Fruit fly (Drosophila melanogaster) whole organism, embryonic: ENCODE data around the gene CG4133.
A peak's percentile ranks its signal among the peaks of the same experiment; 100 is the strongest.

Experiments used
- Abd-B ChIP-seq: fragments of 200-800 bp; sonication (Bioruptor generic); optimal IDR thresholded peaks from 2 replicates; lab custom pipeline; 2018; ENCODE audit warnings: missing biosample characterization, mild to moderate bottlenecking, missing genetic modification characterization, moderate library complexity
- C15 ChIP-seq: fragments of 200-800 bp; sonication (Bioruptor generic); IDR thresholded peaks from 3 replicates; pipeline ENCODE4 v1.3.6; 2022; ENCODE audit warnings: missing biosample characterization, missing genetic modification characterization
- CG10209 ChIP-seq: fragments of 200-800 bp; sonication (Bioruptor generic); optimal IDR thresholded peaks from 3 replicates; lab custom pipeline; 2017; ENCODE audit warnings: missing biosample characterization, mild to moderate bottlenecking, missing genetic modification characterization, missing genetic modification reagents
- CG10267 ChIP-seq: fragments of 200-800 bp; sonication (Bioruptor generic); optimal IDR thresholded peaks from 2 replicates; lab custom pipeline; 2018; ENCODE audit warnings: missing biosample characterization, mild to moderate bottlenecking, missing genetic modification characterization, moderate library complexity
- CG10979 ChIP-seq: fragments of 200-800 bp; sonication (Bioruptor generic); optimal IDR thresholded peaks from 2 replicates; lab custom pipeline; 2018; ENCODE audit warnings: missing biosample characterization, mild to moderate bottlenecking, missing genetic modification characterization, moderate library complexity
- CG11560 ChIP-seq: fragments of 200-800 bp; sonication (Bioruptor generic); IDR thresholded peaks from 3 replicates; pipeline ENCODE4 v1.3.6; 2022; ENCODE audit warnings: missing biosample characterization, missing genetic modification characterization
- CG12391 ChIP-seq: fragments of 200-800 bp; sonication (Bioruptor generic); optimal IDR thresholded peaks from 3 replicates; lab custom pipeline; 2018; ENCODE audit warnings: missing biosample characterization, mild to moderate bottlenecking, missing genetic modification characterization, moderate library complexity
- CG13424 ChIP-seq: fragments of 200-800 bp; sonication (Bioruptor generic); optimal IDR thresholded peaks from 2 replicates; lab custom pipeline; 2019; ENCODE audit warnings: missing biosample characterization, mild to moderate bottlenecking, missing genetic modification characterization, moderate library complexity
- CG14965 ChIP-seq: fragments of 200-800 bp; sonication (Bioruptor generic); optimal IDR thresholded peaks from 2 replicates; lab custom pipeline; 2016; ENCODE audit warnings: missing biosample characterization, missing genetic modification characterization, borderline replicate concordance
- CG16813 ChIP-seq: fragments of 200-800 bp; sonication (Bioruptor generic); IDR thresholded peaks from 3 replicates; pipeline ENCODE4 v1.3.6; 2022; ENCODE audit warnings: missing biosample characterization, missing genetic modification characterization; ENCODE audit not compliant: partially characterized antibody
- CG18262 ChIP-seq: fragments of 200-800 bp; optimal IDR thresholded peaks from 3 replicates; lab custom pipeline; 2019; ENCODE audit warnings: missing biosample characterization, mild to moderate bottlenecking, missing genetic modification characterization, moderate library complexity
- CG18599 ChIP-seq: fragments of 200-800 bp; sonication (Bioruptor generic); optimal IDR thresholded peaks from 3 replicates; lab custom pipeline; 2017; ENCODE audit warnings: missing biosample characterization, missing genetic modification characterization, mild to moderate bottlenecking, moderate library complexity, missing genetic modification reagents
- CG2202 ChIP-seq: fragments of 200-800 bp; sonication (Bioruptor generic); optimal IDR thresholded peaks from 2 replicates; lab custom pipeline; 2018; ENCODE audit warnings: missing biosample characterization, mild to moderate bottlenecking, missing genetic modification characterization
- CG2678 ChIP-seq: fragments of 200-800 bp; sonication (Bioruptor generic); optimal IDR thresholded peaks from 3 replicates; lab custom pipeline; 2019; ENCODE audit warnings: missing biosample characterization, mild to moderate bottlenecking, missing genetic modification characterization, moderate library complexity
- CG2712 ChIP-seq: fragments of 200-800 bp; optimal IDR thresholded peaks from 3 replicates; lab custom pipeline; 2019; ENCODE audit warnings: missing biosample characterization, mild to moderate bottlenecking, missing genetic modification characterization, moderate library complexity
- CG30020 ChIP-seq: fragments of 200-800 bp; optimal IDR thresholded peaks from 2 replicates; lab custom pipeline; 2019; ENCODE audit warnings: missing biosample characterization, mild to moderate bottlenecking, missing genetic modification characterization, moderate library complexity
- CG30431 ChIP-seq: fragments of 200-800 bp; sonication (Bioruptor generic); optimal IDR thresholded peaks from 2 replicates; lab custom pipeline; 2017; ENCODE audit warnings: missing biosample characterization, missing genetic modification characterization
- CG4820 ChIP-seq: fragments of 200-800 bp; sonication (Bioruptor generic); optimal IDR thresholded peaks from 3 replicates; lab custom pipeline; 2016; ENCODE audit warnings: missing biosample characterization, missing genetic modification characterization
- CG8281 ChIP-seq: fragments of 200-800 bp; sonication (Bioruptor generic); optimal IDR thresholded peaks from 2 replicates; lab custom pipeline; 2018; ENCODE audit warnings: missing biosample characterization, mild to moderate bottlenecking, missing genetic modification characterization, moderate library complexity
- CG8924 ChIP-seq: fragments of 200-800 bp; optimal IDR thresholded peaks from 3 replicates; lab custom pipeline; 2019; ENCODE audit warnings: missing biosample characterization, mild to moderate bottlenecking, missing genetic modification characterization, moderate library complexity
- CG9727 ChIP-seq: fragments of 200-800 bp; sonication (Bioruptor generic); optimal IDR thresholded peaks from 3 replicates; lab custom pipeline; 2017; ENCODE audit warnings: missing biosample characterization, mild to moderate bottlenecking, missing genetic modification characterization
- D19A ChIP-seq: fragments of 200-800 bp; optimal IDR thresholded peaks from 3 replicates; lab custom pipeline; 2019; ENCODE audit warnings: missing biosample characterization, mild to moderate bottlenecking, missing genetic modification characterization, moderate library complexity
- Dek ChIP-seq: fragments of 200-800 bp; sonication (Bioruptor generic); optimal IDR thresholded peaks from 3 replicates; lab custom pipeline; 2019; ENCODE audit warnings: missing biosample characterization, mild to moderate bottlenecking, missing genetic modification characterization, moderate library complexity
- GATAe ChIP-seq: fragments of 200-800 bp; sonication (Bioruptor generic); conservative IDR thresholded peaks from 2 replicates; pipeline ENCODE4 v1.3.6; 2022; ENCODE audit warnings: missing biosample characterization, missing genetic modification characterization
- Kr ChIP-seq: fragments of 200-800 bp; sonication (Bioruptor generic); optimal IDR thresholded peaks from 2 replicates; lab custom pipeline; 2017; ENCODE audit warnings: missing biosample characterization, mild to moderate bottlenecking, missing genetic modification characterization
- Oli ChIP-seq: fragments of 200-800 bp; sonication (Bioruptor generic); optimal IDR thresholded peaks from 2 replicates; lab custom pipeline; 2018; ENCODE audit warnings: missing biosample characterization, mild to moderate bottlenecking, missing genetic modification characterization, moderate library complexity
- Trl ChIP-seq, 3 experiments: fragments of >200 bp in 2 of 3; fragments of 200-800 bp in 1 of 3; sonication (Bioruptor generic) in 1 of 3; optimal IDR thresholded peaks; 2 replicates in 1 of 3; 3 replicates in 2 of 3; lab custom pipeline; 2016 to 2017; ENCODE audit warnings: missing biosample characterization in 1 of 3, missing genetic modification characterization in 1 of 3
- Xbp1 ChIP-seq: fragments of 200-800 bp; sonication (Bioruptor generic); optimal IDR thresholded peaks from 3 replicates; lab custom pipeline; 2016; ENCODE audit warnings: missing biosample characterization, mild to moderate bottlenecking, missing genetic modification characterization
- az2 ChIP-seq: fragments of 200-800 bp; sonication (Bioruptor generic); optimal IDR thresholded peaks from 3 replicates; lab custom pipeline; 2016; ENCODE audit warnings: missing biosample characterization, missing genetic modification characterization
- bsh ChIP-seq, 2 experiments: fragments of 200-800 bp; sonication (Bioruptor generic); optimal IDR thresholded peaks; 2 replicates each; lab custom pipeline; 2017 to 2018; ENCODE audit warnings: mild to moderate bottlenecking in 2 of 2, missing biosample characterization in 2 of 2, missing genetic modification characterization in 2 of 2, moderate library complexity in 1 of 2
- btn ChIP-seq: fragments of 200-800 bp; sonication (Bioruptor generic); optimal IDR thresholded peaks from 2 replicates; lab custom pipeline; 2016; ENCODE audit warnings: missing biosample characterization, missing genetic modification characterization
- cas ChIP-seq: fragments of 200-800 bp; sonication (Bioruptor generic); IDR thresholded peaks from 2 replicates; pipeline ENCODE4 v1.3.6; 2022; ENCODE audit warnings: missing biosample characterization, missing genetic modification characterization
- dpn ChIP-seq, 2 experiments: fragments of 200-800 bp; sonication (Bioruptor generic); optimal IDR thresholded peaks; 3 replicates each; lab custom pipeline; 2016; ENCODE audit warnings: missing biosample characterization in 2 of 2, missing genetic modification characterization in 2 of 2
- esg ChIP-seq: fragments of 200-800 bp; sonication (Bioruptor generic); conservative IDR thresholded peaks from 2 replicates; pipeline ENCODE4 v1.3.6; 2022; ENCODE audit warnings: missing biosample characterization, missing genetic modification characterization
- grn ChIP-seq: fragments of 200-800 bp; sonication (Bioruptor generic); optimal IDR thresholded peaks from 3 replicates; lab custom pipeline; 2017; ENCODE audit warnings: missing biosample characterization, missing genetic modification characterization
- jing ChIP-seq: fragments of 200-800 bp; sonication (Bioruptor generic); optimal IDR thresholded peaks from 2 replicates; lab custom pipeline; 2018; ENCODE audit warnings: missing biosample characterization, mild to moderate bottlenecking, missing genetic modification characterization
- kay ChIP-seq: fragments of 200-800 bp; sonication (Bioruptor generic); optimal IDR thresholded peaks from 2 replicates; lab custom pipeline; 2016; ENCODE audit warnings: missing biosample characterization, missing genetic modification characterization
- lbe ChIP-seq: fragments of 200-800 bp; sonication (Bioruptor generic); optimal IDR thresholded peaks from 2 replicates; lab custom pipeline; 2016; ENCODE audit warnings: missing biosample characterization, mild to moderate bottlenecking, missing genetic modification characterization
- pho ChIP-seq: fragments of 200-800 bp; sonication (Bioruptor generic); optimal IDR thresholded peaks from 2 replicates; lab custom pipeline; 2016; ENCODE audit warnings: missing biosample characterization, missing genetic modification characterization
- psq ChIP-seq: fragments of 200-800 bp; sonication (Bioruptor generic); optimal IDR thresholded peaks from 2 replicates; lab custom pipeline; 2017; ENCODE audit warnings: missing biosample characterization, missing genetic modification characterization
- ro ChIP-seq: fragments of 200-800 bp; sonication (Bioruptor generic); IDR thresholded peaks from 2 replicates; pipeline ENCODE4 v1.3.6; 2022; ENCODE audit warnings: missing biosample characterization, missing genetic modification characterization
- sc ChIP-seq, 3 experiments: fragments of >200 bp in 2 of 3; fragments of 200-800 bp in 1 of 3; sonication (Bioruptor generic) in 1 of 3; optimal IDR thresholded peaks; 2 replicates in 2 of 3; 3 replicates in 1 of 3; lab custom pipeline; 2017; ENCODE audit warnings: mild to moderate bottlenecking in 1 of 3, missing biosample characterization in 1 of 3, missing genetic modification characterization in 1 of 3, missing genetic modification reagents in 1 of 3
- sr ChIP-seq: fragments of 200-800 bp; sonication (Bioruptor generic); IDR thresholded peaks from 3 replicates; pipeline ENCODE4 v1.3.6; 2022; ENCODE audit warnings: missing biosample characterization, missing genetic modification characterization
- stwl ChIP-seq: fragments of 200-800 bp; sonication (Bioruptor generic); optimal IDR thresholded peaks from 3 replicates; lab custom pipeline; 2018; ENCODE audit warnings: missing biosample characterization, mild to moderate bottlenecking, missing genetic modification characterization, moderate library complexity
- trem ChIP-seq: fragments of 200-800 bp; optimal IDR thresholded peaks from 3 replicates; lab custom pipeline; 2019; ENCODE audit warnings: missing biosample characterization, mild to moderate bottlenecking, missing genetic modification characterization, moderate library complexity
- unpg ChIP-seq: fragments of 200-800 bp; sonication (Bioruptor generic); optimal IDR thresholded peaks from 3 replicates; lab custom pipeline; 2018; ENCODE audit warnings: missing biosample characterization, mild to moderate bottlenecking, missing genetic modification characterization, moderate library complexity
- zen ChIP-seq: fragments of 200-800 bp; sonication (Bioruptor generic); optimal IDR thresholded peaks from 3 replicates; lab custom pipeline; 2018; ENCODE audit warnings: missing biosample characterization, mild to moderate bottlenecking, missing genetic modification characterization, moderate library complexity

CG4133 gene

DNA sequence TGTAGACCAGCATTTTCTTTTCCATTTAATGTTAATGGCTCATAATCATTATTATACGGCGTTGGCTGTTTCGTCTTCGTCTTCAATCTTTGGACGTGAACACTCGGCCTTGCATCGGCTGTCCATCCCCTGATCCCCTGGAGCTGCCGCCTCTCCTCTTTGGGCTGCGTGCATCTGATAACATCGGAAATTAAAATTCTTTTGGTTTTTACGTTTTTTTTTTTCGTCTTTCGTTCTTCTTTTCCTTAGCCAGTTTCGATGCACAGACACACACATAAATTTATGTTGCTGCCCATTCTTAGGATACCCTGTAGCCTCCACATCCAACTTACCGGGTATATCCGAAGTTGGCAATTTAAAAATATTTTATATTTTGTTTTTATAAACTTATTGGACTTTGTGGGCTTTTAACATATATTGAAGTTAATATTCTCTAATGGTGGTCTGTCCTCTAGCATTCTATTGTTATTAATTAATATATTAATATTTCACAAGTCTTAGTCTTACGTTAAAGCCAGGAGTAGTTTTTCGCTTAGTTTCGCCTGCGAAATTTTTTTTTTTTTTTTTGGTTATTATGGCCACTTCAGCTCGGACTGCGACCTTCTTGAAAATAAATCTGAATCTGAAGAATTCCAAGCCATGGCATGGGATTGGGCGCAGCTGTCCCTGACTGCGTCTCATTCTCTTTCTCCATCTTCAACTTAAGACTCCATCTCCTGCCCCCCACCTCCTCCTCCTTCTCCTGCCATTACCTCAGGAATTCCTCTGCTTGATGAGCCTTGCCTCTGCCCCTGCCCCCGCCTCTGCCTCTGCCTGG lies 14.5 kb upstream of the CG4133 start (continued):
- TF ChIP-seq CG12391 (tag; lab: Kevin White, UChicago) (peak; percentile 74), CG18599 (GFP tag; lab: Kevin White, UChicago) (no peak), zen (tag; lab: Kevin White, UChicago) (peak; percentile 41), Dek (tag; lab: Kevin White, UChicago) (no peak), CG10209 (GFP tag; lab: Kevin White, UChicago) (peak; percentile 37), Abd-B (GFP tag; lab: Kevin White, UChicago) (peak; percentile 9), D19A (tag; lab: Kevin White, UChicago) (peak; percentile 88), CG11560 (tag; lab: Robert Waterston, UW) (no peak), CG30020 (tag; lab: Kevin White, UChicago) (peak; percentile 24), CG4820 (peak; percentile 1), pho (no peak), CG18262 (tag; lab: Kevin White, UChicago) (peak; percentile 89), stwl (tag; lab: Kevin White, UChicago) (peak; percentile 21), CG16813 (no peak), bsh (GFP tag; optimal IDR thresholded peaks at IDR 0.05; lab: Kevin White, UChicago) (peak; percentile 71 to 85), CG10979 (tag; lab: Kevin White, UChicago) (peak; percentile 88), Trl (optimal IDR thresholded peaks at IDR 0.05; lab: Kevin White, UChicago) (no peak), Trl (GFP tag; optimal IDR thresholded peaks at IDR 0.05; lab: Kevin White, UChicago) (no peak), ro (no peak), C15 (GFP tag; lab: Robert Waterston, UW) (no peak), CG13424 (tag; lab: Kevin White, UChicago) (peak; percentile 43), CG14965 (no peak), btn (no peak), CG9727 (GFP tag; lab: Kevin White, UChicago) (peak; percentile 85), CG8924 (peak; percentile 67), az2 (GFP tag; lab: Kevin White, UChicago) (peak; percentile 30), CG2712 (peak; percentile 88), Kr (GFP tag; lab: Kevin White, UChicago) (peak; percentile 18), sc (optimal IDR thresholded peaks at IDR 0.05; lab: Kevin White, UChicago) (no peak), sc (GFP tag; optimal IDR thresholded peaks at IDR 0.05; lab: Kevin White, UChicago) (peak; percentile 45), cas (no peak), trem (peak; percentile 70), esg (GFP tag; lab: Robert Waterston, UW) (peak; percentile 17; the same call in 1 of the 2 replicates), CG30431 (GFP tag; lab: Kevin White, UChicago) (peak; percentile 58), Xbp1 (peak; percentile 29), kay (no peak), GATAe (GFP tag; lab: Robert Waterston, UW) (no peak), dpn (GFP tag; optimal IDR thresholded peaks at IDR 0.05; lab: Kevin White, UChicago) (no peak), CG2202 (tag; lab: Kevin White, UChicago) (peak; percentile 58), grn (GFP tag; lab: Kevin White, UChicago) (peak; percentile 67), sr (GFP tag; lab: Robert Waterston, UW) (no peak), lbe (peak; percentile 85), psq (GFP tag; lab: Kevin White, UChicago) (peak; percentile 34), CG2678 (tag; lab: Kevin White, UChicago) (peak; percentile 35), CG8281 (tag; lab: Kevin White, UChicago) (no peak), CG10267 (peak; percentile 77), unpg (GFP tag; lab: Kevin White, UChicago) (peak; percentile 55), Oli (peak; percentile 62), jing (GFP tag; lab: Kevin White, UChicago) (no peak)
